ENCODE assay signal across 1 fruit fly cellular context in genomic region chrX:620102-620430, dm6.
TF ChIP-seq lines count a peak whose summit lies in the region.

Gene spdi (minus strand): TSS chrX:620195.

TF ChIP-seq in whole organism, embryonic, 481 proteins besides CTCF, POLR2A, EP300 and RAD21 (continued from another document):
- no peak for TF ChIP-seq cas (GFP tag; IDR thresholded peaks at IDR 0.05; lab: Robert Waterston, UW)
- TF ChIP-seq CG15073 (GFP tag; optimal IDR thresholded peaks at IDR 0.05; lab: Kevin White, UChicago), result no peak
- TF ChIP-seq CG18619 (GFP tag; optimal IDR thresholded peaks at IDR 0.05; lab: Kevin White, UChicago), result no peak
- peak; percentile 39 for TF ChIP-seq Sin3A (optimal IDR thresholded peaks at IDR 0.05; lab: Kevin White, UChicago)
- TF ChIP-seq CG8924 (tag; optimal IDR thresholded peaks at IDR 0.05; lab: Kevin White, UChicago), result peak; percentile 71
- peak; percentile 76 for TF ChIP-seq CG17829 (tag; optimal IDR thresholded peaks at IDR 0.05; lab: Kevin White, UChicago)
- TF ChIP-seq jumu (GFP tag; optimal IDR thresholded peaks at IDR 0.05; lab: Kevin White, UChicago), result no peak
- no peak for TF ChIP-seq CHES-1-like (GFP tag; optimal IDR thresholded peaks at IDR 0.05; lab: Kevin White, UChicago)
- no peak for TF ChIP-seq CG10543 (GFP tag; optimal IDR thresholded peaks at IDR 0.05; lab: Kevin White, UChicago)
- TF ChIP-seq CG2116 (GFP tag; optimal IDR thresholded peaks at IDR 0.05; lab: Kevin White, UChicago), result peak; percentile 36
- TF ChIP-seq CG17912 (GFP tag; optimal IDR thresholded peaks at IDR 0.05; lab: Kevin White, UChicago), result peak; percentile 26
- TF ChIP-seq dan (GFP tag; IDR thresholded peaks at IDR 0.05; lab: Robert Waterston, UW), result no peak
- TF ChIP-seq HmgZ (tag; optimal IDR thresholded peaks at IDR 0.05; lab: Kevin White, UChicago), result peak; percentile 19
- no peak for TF ChIP-seq vvl (GFP tag; IDR thresholded peaks at IDR 0.05; lab: Robert Waterston, UW)
- TF ChIP-seq CG4360 (GFP tag; IDR thresholded peaks at IDR 0.05; lab: Robert Waterston, UW), result peak; percentile 90
- peak; percentile 61 for TF ChIP-seq Dp (GFP tag; optimal IDR thresholded peaks at IDR 0.05; lab: Kevin White, UChicago)
- TF ChIP-seq sob (GFP tag; IDR thresholded peaks at IDR 0.05; lab: Robert Waterston, UW), result no peak
- no peak for TF ChIP-seq Bgb (GFP tag; IDR thresholded peaks at IDR 0.05; lab: Robert Waterston, UW; ENCODE audit: partially characterized antibody)
- peak; percentile 49; the same call in 1 of the 2 replicates for TF ChIP-seq hbn (GFP tag; IDR thresholded peaks at IDR 0.05; lab: Robert Waterston, UW; ENCODE audit: partially characterized antibody)
- no peak for TF ChIP-seq slp2 (GFP tag; optimal IDR thresholded peaks at IDR 0.05; lab: Kevin White, UChicago)
- peak; percentile 29 for TF ChIP-seq CG10267 (tag; optimal IDR thresholded peaks at IDR 0.05; lab: Kevin White, UChicago)
- TF ChIP-seq CG12299 (tag; optimal IDR thresholded peaks at IDR 0.05; lab: Kevin White, UChicago), result peak; percentile 9
- peak; percentile 74; the same call in 1 of the 4 replicates for TF ChIP-seq chinmo (GFP tag; IDR thresholded peaks at IDR 0.05; lab: Robert Waterston, UW; ENCODE audit: partially characterized antibody)
- TF ChIP-seq Myb (GFP tag; optimal IDR thresholded peaks at IDR 0.05; lab: Kevin White, UChicago), result peak; percentile 58
- TF ChIP-seq Deaf1 (tag; optimal IDR thresholded peaks at IDR 0.05; lab: Kevin White, UChicago), result peak; percentile 50
- TF ChIP-seq nerfin-2 (GFP tag; IDR thresholded peaks at IDR 0.05; lab: Robert Waterston, UW; ENCODE audit: partially characterized antibody), result 0 out of 2 replicates have a peak, but pooled peaks have one; percentile 41
- TF ChIP-seq MESR4 (GFP tag; optimal IDR thresholded peaks at IDR 0.05; lab: Kevin White, UChicago), result peak; percentile 51
- TF ChIP-seq ara (GFP tag; IDR thresholded peaks at IDR 0.05; lab: Robert Waterston, UW), result no peak
- peak; percentile 18 for TF ChIP-seq CG14710 (tag; optimal IDR thresholded peaks at IDR 0.05; lab: Kevin White, UChicago)
- TF ChIP-seq Aef1 (GFP tag; IDR thresholded peaks at IDR 0.05; lab: Robert Waterston, UW), result peak; percentile 65
- TF ChIP-seq CG9727 (GFP tag; optimal IDR thresholded peaks at IDR 0.05; lab: Kevin White, UChicago), result no peak
- TF ChIP-seq E2f2 (GFP tag; IDR thresholded peaks at IDR 0.05; lab: Robert Waterston, UW), result peak; percentile 66
- peak; percentile 28; the same call in 1 of the 3 replicates for TF ChIP-seq ci (GFP tag; IDR thresholded peaks at IDR 0.05; lab: Robert Waterston, UW)
- peak; percentile 48; the same call in 1 of the 2 replicates for TF ChIP-seq amos (GFP tag; IDR thresholded peaks at IDR 0.05; lab: Robert Waterston, UW; ENCODE audit: partially characterized antibody)
- TF ChIP-seq Pdp1 (GFP tag; optimal IDR thresholded peaks at IDR 0.05; lab: Kevin White, UChicago), result peak in 1 of 2 experiments; percentile 39
- TF ChIP-seq CG1024 (GFP tag; IDR thresholded peaks at IDR 0.05; lab: Robert Waterston, UW), result no peak
- peak; percentile 46 for TF ChIP-seq CG17186 (GFP tag; optimal IDR thresholded peaks at IDR 0.05; lab: Kevin White, UChicago)
- TF ChIP-seq ems (GFP tag; optimal IDR thresholded peaks at IDR 0.05; lab: Kevin White, UChicago), result no peak
- TF ChIP-seq CG42726 (GFP tag; IDR thresholded peaks at IDR 0.05; lab: Robert Waterston, UW; ENCODE audit: partially characterized antibody), result no peak
- TF ChIP-seq Elba2 (GFP tag; optimal IDR thresholded peaks at IDR 0.05; lab: Kevin White, UChicago), result no peak
- no peak for TF ChIP-seq mirr (GFP tag; optimal IDR thresholded peaks at IDR 0.05; lab: Kevin White, UChicago)
- no peak for TF ChIP-seq mam (GFP tag; optimal IDR thresholded peaks at IDR 0.05; lab: Kevin White, UChicago)
- TF ChIP-seq D (optimal IDR thresholded peaks at IDR 0.05; lab: Kevin White, UChicago), result no peak
- TF ChIP-seq D (GFP tag; optimal IDR thresholded peaks at IDR 0.05; lab: Kevin White, UChicago), result no peak
- TF ChIP-seq CG18011 (GFP tag; optimal IDR thresholded peaks at IDR 0.05; lab: Kevin White, UChicago), result no peak
- no peak for TF ChIP-seq Atf6 (GFP tag; IDR thresholded peaks at IDR 0.05; lab: Robert Waterston, UW)
- no peak; the same call in 1 of the 2 replicates for TF ChIP-seq chm (GFP tag; IDR thresholded peaks at IDR 0.05; lab: Robert Waterston, UW)
- TF ChIP-seq unc-4 (GFP tag; IDR thresholded peaks at IDR 0.05; lab: Robert Waterston, UW; ENCODE audit: partially characterized antibody), result 0 out of 2 replicates have a peak, but pooled peaks have one; percentile 36
- TF ChIP-seq hth (optimal IDR thresholded peaks at IDR 0.05; lab: Kevin White, UChicago), result no peak
- TF ChIP-seq CG10959 (GFP tag; IDR thresholded peaks at IDR 0.05; lab: Robert Waterston, UW), result no peak
- TF ChIP-seq klu (GFP tag; IDR thresholded peaks at IDR 0.05; lab: Robert Waterston, UW), result no peak
- no peak for TF ChIP-seq CG2202 (tag; optimal IDR thresholded peaks at IDR 0.05; lab: Kevin White, UChicago)
- TF ChIP-seq bbx (GFP tag; IDR thresholded peaks at IDR 0.05; lab: Robert Waterston, UW; ENCODE audit: partially characterized antibody), result peak; percentile 40
- peak; percentile 91 for TF ChIP-seq Adf1 (GFP tag; IDR thresholded peaks at IDR 0.05; lab: Robert Waterston, UW)
- peak; percentile 14 for TF ChIP-seq Med (GFP tag; lab: Kevin White, UChicago)
- peak; percentile 54 for TF ChIP-seq MBD-R2 (GFP tag; IDR thresholded peaks at IDR 0.05; lab: Robert Waterston, UW)
- TF ChIP-seq dati (GFP tag; IDR thresholded peaks at IDR 0.05; lab: Robert Waterston, UW), result no peak
- TF ChIP-seq Ets65A (GFP tag; lab: Kevin White, UChicago), result no peak
- TF ChIP-seq CG34224 (GFP tag; IDR thresholded peaks at IDR 0.05; lab: Robert Waterston, UW; ENCODE audit: partially characterized antibody), result peak; percentile 40; the same call in 1 of the 3 replicates
- TF ChIP-seq p53 (GFP tag; optimal IDR thresholded peaks at IDR 0.05; lab: Kevin White, UChicago), result no peak
- peak; percentile 58; the same call in 1 of the 2 replicates for TF ChIP-seq CG13287 (GFP tag; IDR thresholded peaks at IDR 0.05; lab: Robert Waterston, UW; ENCODE audit: partially characterized antibody)
- no peak for TF ChIP-seq grn (GFP tag; optimal IDR thresholded peaks at IDR 0.05; lab: Kevin White, UChicago)
- no peak for TF ChIP-seq tx (GFP tag; optimal IDR thresholded peaks at IDR 0.05; lab: Kevin White, UChicago)
- 0 out of 3 replicates have a peak, but pooled peaks have one; percentile 35 for TF ChIP-seq zen2 (GFP tag; IDR thresholded peaks at IDR 0.05; lab: Robert Waterston, UW; ENCODE audit: partially characterized antibody)
- TF ChIP-seq CG15514 (GFP tag; optimal IDR thresholded peaks at IDR 0.05; lab: Kevin White, UChicago), result peak; percentile 61
- peak; percentile 86 for TF ChIP-seq gfzf (GFP tag; optimal IDR thresholded peaks at IDR 0.05; lab: Kevin White, UChicago)
- TF ChIP-seq grau (tag; optimal IDR thresholded peaks at IDR 0.05; lab: Kevin White, UChicago), result peak; percentile 4
- TF ChIP-seq Side (GFP tag; optimal IDR thresholded peaks at IDR 0.05; lab: Kevin White, UChicago), result no peak
- no peak for TF ChIP-seq CG7556 (GFP tag; optimal IDR thresholded peaks at IDR 0.05; lab: Kevin White, UChicago)
- TF ChIP-seq exex (tag; optimal IDR thresholded peaks at IDR 0.05; lab: Kevin White, UChicago), result peak; percentile 20
- peak; percentile 37 for TF ChIP-seq trem (tag; optimal IDR thresholded peaks at IDR 0.05; lab: Kevin White, UChicago)
- TF ChIP-seq Sry-δ (GFP tag; optimal IDR thresholded peaks at IDR 0.05; lab: Kevin White, UChicago), result peak; percentile 89
